Fruit fly (Drosophila melanogaster) whole organism, prepupa: ENCODE data around the gene CG9297.

Experiments
- CG10631 ChIP-seq: fragments of 200-800 bp; sonication (Bioruptor generic); optimal IDR thresholded peaks from 2 replicates; lab custom pipeline; 2016; ENCODE audit warnings: missing biosample characterization, missing genetic modification characterization
- Lpt ChIP-seq: fragments of 200-800 bp; sonication (Bioruptor generic); optimal IDR thresholded peaks from 3 replicates; lab custom pipeline; 2016; ENCODE audit warnings: missing biosample characterization, missing genetic modification characterization
- Sox102F ChIP-seq: fragments of 200-800 bp; sonication (Bioruptor generic); optimal IDR thresholded peaks from 2 replicates; lab custom pipeline; 2016; ENCODE audit warnings: missing biosample characterization, mild to moderate bottlenecking, missing genetic modification characterization
- cyc ChIP-seq: fragments of 200-800 bp; sonication (Bioruptor generic); optimal IDR thresholded peaks from 3 replicates; lab custom pipeline; 2016; ENCODE audit warnings: missing biosample characterization, missing genetic modification characterization
- fkh ChIP-seq: fragments of 200-800 bp; sonication (Bioruptor generic); optimal IDR thresholded peaks from 3 replicates; lab custom pipeline; 2017; ENCODE audit warnings: missing biosample characterization, mild to moderate bottlenecking, missing genetic modification characterization, moderate library complexity
- salr ChIP-seq, 2 experiments: fragments of 200-800 bp; sonication (Bioruptor generic); optimal IDR thresholded peaks; 3 replicates each; lab custom pipeline; 2016 to 2018; ENCODE audit warnings: missing biosample characterization in 2 of 2, missing genetic modification characterization in 2 of 2, mild to moderate bottlenecking in 1 of 2

dm6 chr3R:13797823-13798446 lies 26.6 kb downstream of the CG9297 start:
- TF ChIP-seq CG10631 (GFP tag; lab: Kevin White, UChicago) (no peak), Lpt (GFP tag; lab: Kevin White, UChicago) (no peak), salr (GFP tag; optimal IDR thresholded peaks at IDR 0.05; lab: Kevin White, UChicago) (no peak), cyc (no peak), Sox102F (no peak), fkh (GFP tag; lab: Kevin White, UChicago) (peak; percentile 39)
